Fruit fly (Drosophila melanogaster): ENCODE measurements around the gene CG13045.

DNA sequence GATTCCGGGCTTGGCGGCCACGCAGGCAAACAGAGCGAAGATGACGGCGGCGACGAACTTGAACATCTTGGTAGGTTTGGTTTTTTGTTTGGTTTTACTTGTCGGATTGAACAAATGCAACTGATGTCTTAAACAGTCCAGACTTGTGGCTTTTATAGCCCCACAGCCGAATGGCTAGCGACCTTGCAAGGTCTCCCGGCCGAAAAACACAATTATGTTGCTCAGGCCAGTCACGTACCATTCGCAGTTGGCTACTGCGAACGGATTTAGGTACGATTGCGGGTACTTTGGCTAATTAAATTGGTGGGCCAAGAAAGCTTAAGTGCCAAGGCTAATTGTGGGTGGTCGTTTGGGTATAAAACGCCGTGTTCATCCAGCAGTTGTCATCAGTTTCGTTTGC lies 25.8 kb downstream of the CG13045 start, which contains the start of the genes CG13051 and CG13069:
- TF ChIP-seq h (optimal IDR thresholded peaks at IDR 0.05) (no peak), psq (optimal IDR thresholded peaks at IDR 0.05) (no peak)

Measured in Kc167 (cell line).